Fruit fly (Drosophila melanogaster): ENCODE measurements around the gene CstF64.

Gene CstF64

dm6 chr3R:18658945-18659642, at the start of gene CstF64, which contains the start of gene CG31224:
TSS of gene CstF64 (plus strand) at chr3R:18659618.
TSS of gene CG31224 (minus strand) at chr3R:18659309.
- no peak for TF ChIP-seq EcR (GFP tag; optimal IDR thresholded peaks at IDR 0.05)
- no peak for TF ChIP-seq psq (optimal IDR thresholded peaks at IDR 0.05)
- TF ChIP-seq Dll (optimal IDR thresholded peaks at IDR 0.05): no peak
- no peak for TF ChIP-seq pan (optimal IDR thresholded peaks at IDR 0.05)
- TF ChIP-seq CG8478 (optimal IDR thresholded peaks at IDR 0.05): no peak
- no peak for TF ChIP-seq usp (GFP tag; optimal IDR thresholded peaks at IDR 0.05)

DNA sequence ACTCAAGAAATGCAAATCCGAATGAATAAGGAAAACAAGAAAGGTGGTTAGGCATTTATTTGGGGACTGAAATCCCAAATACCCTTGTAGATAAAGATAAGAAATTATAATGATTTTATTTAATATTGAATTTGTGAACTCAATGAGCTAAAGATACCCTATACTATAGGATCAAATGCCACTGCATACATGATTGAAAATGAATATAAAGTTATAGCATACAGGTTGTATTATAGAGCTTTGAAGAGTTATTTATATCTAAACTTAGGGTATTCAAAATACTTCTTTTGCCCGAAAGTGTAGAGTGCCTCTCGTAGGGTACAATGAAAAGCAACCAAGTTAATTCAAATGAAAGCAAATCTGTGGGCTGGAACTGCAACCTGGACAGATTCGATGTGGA, 43.4 kb upstream of the CstF64 start:
- TF ChIP-seq EcR (GFP tag; optimal IDR thresholded peaks at IDR 0.05): no peak
- TF ChIP-seq pan (optimal IDR thresholded peaks at IDR 0.05): no peak
- no peak for TF ChIP-seq CG8478 (optimal IDR thresholded peaks at IDR 0.05)
- TF ChIP-seq Dll (optimal IDR thresholded peaks at IDR 0.05): no peak
- no peak for TF ChIP-seq usp (GFP tag; optimal IDR thresholded peaks at IDR 0.05)
- no peak for TF ChIP-seq psq (optimal IDR thresholded peaks at IDR 0.05)

dm6 chr3R:18617411-18617810, 42.0 kb upstream of the CstF64 start, which contains the start of gene CG7695:
TSS of gene CG7695 (minus strand) at chr3R:18617511.
- TF ChIP-seq pan (optimal IDR thresholded peaks at IDR 0.05) (no peak), Dll (optimal IDR thresholded peaks at IDR 0.05) (no peak), CG8478 (optimal IDR thresholded peaks at IDR 0.05) (no peak), usp (GFP tag; optimal IDR thresholded peaks at IDR 0.05) (no peak), EcR (GFP tag; optimal IDR thresholded peaks at IDR 0.05) (no peak), psq (optimal IDR thresholded peaks at IDR 0.05) (no peak)

DNA sequence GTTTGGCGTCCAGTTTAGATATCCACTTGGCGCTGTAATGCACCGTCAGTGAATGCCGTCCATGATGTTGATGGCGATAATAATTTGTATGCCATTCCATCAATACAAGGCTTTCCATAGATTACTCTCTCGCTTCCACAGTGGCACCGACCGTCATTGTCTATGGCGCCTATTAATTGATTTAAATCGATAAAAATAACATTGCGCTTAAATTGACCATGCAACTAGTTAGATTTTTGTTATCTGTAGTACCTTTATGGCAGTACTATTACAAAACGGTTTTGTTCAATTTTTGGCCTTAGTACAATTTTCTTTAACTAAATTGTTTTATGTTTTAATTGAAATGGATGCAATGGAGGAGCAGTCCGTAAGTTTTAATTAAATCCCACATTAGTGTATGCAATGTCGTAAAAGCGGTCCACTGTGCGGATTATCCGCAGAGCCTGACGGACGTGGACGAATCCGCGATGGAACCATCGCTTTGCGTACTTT, 39.9 kb upstream of the CstF64 start:
- TF ChIP-seq usp (GFP tag; optimal IDR thresholded peaks at IDR 0.05) (no peak), psq (optimal IDR thresholded peaks at IDR 0.05) (no peak), pan (optimal IDR thresholded peaks at IDR 0.05) (no peak), EcR (GFP tag; optimal IDR thresholded peaks at IDR 0.05) (no peak), CG8478 (optimal IDR thresholded peaks at IDR 0.05) (no peak), Dll (optimal IDR thresholded peaks at IDR 0.05) (no peak)

- TF ChIP-seq EcR (GFP tag; optimal IDR thresholded peaks at IDR 0.05) (no peak), CG8478 (optimal IDR thresholded peaks at IDR 0.05) (no peak), pan (optimal IDR thresholded peaks at IDR 0.05) (no peak), psq (optimal IDR thresholded peaks at IDR 0.05) (no peak), Dll (optimal IDR thresholded peaks at IDR 0.05) (no peak), usp (GFP tag; optimal IDR thresholded peaks at IDR 0.05) (no peak)
These were observed 38.2 kb upstream of the CstF64 start, which contains the start of gene CG14304 for dm6 chr3R:18621230-18621629. TSS of gene CG14304 (minus strand) at chr3R:18621327.

- TF ChIP-seq psq (optimal IDR thresholded peaks at IDR 0.05) (no peak), usp (GFP tag; optimal IDR thresholded peaks at IDR 0.05) (no peak), CG8478 (optimal IDR thresholded peaks at IDR 0.05) (no peak), EcR (GFP tag; optimal IDR thresholded peaks at IDR 0.05) (no peak), pan (optimal IDR thresholded peaks at IDR 0.05) (no peak), Dll (optimal IDR thresholded peaks at IDR 0.05) (no peak)
These were observed 34.9 kb upstream of the CstF64 start for dm6 chr3R:18624541-18624940.

DNA sequence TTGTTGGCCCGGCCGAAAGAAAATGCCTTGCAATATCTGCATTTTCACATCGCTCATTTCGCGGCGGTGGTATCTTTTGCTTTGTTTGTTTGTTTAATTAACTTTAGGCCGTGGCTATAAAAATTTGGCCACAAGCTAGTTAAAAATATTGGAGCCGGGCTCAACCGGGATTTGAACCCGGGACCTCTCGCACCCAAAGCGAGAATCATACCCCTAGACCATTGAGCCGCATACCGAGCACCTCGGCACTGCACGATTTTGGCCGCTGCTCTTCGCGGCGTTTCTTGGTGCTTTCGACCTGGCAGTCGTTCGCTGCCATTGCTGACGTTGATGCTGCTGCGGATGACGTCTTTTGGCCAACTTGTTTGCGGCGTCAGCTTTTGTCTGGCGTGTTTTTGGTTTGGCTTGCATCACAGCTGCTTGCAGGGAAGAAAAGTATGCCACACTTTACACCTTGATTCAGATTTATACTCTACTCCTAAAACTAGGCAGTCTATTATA, 31.1 kb upstream of the CstF64 start:
- TF ChIP-seq CG8478 (optimal IDR thresholded peaks at IDR 0.05) (no peak), psq (optimal IDR thresholded peaks at IDR 0.05) (no peak)

dm6 chr3R:18633099-18633498, 26.3 kb upstream of the CstF64 start:
- TF ChIP-seq EcR (GFP tag; optimal IDR thresholded peaks at IDR 0.05) (no peak), Dll (optimal IDR thresholded peaks at IDR 0.05) (no peak), usp (GFP tag; optimal IDR thresholded peaks at IDR 0.05) (no peak), CG8478 (optimal IDR thresholded peaks at IDR 0.05) (no peak), pan (optimal IDR thresholded peaks at IDR 0.05) (no peak), psq (optimal IDR thresholded peaks at IDR 0.05) (no peak)

DNA sequence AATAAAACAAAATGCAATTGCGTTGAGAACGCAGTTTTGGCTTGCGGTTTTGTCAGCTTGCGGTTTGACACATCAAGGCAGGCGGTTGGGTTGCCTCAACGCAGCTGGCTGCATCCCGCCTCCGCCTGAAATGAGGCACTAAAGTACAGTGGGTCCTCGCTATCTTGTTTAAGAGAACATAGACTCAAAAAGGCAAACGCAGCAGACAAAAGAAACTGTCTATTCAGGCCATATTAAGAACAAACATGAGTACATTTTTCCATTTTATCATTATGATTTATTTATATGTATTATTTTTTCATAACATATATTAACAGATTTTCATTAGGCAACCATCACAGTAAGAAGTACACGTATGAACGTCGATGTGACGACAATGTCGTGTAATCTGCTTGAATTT, 19.8 kb upstream of the CstF64 start:
- TF ChIP-seq usp (GFP tag; optimal IDR thresholded peaks at IDR 0.05): no peak
- TF ChIP-seq psq (optimal IDR thresholded peaks at IDR 0.05): no peak

dm6 chr3R:18641242-18641757, 18.1 kb upstream of the CstF64 start, which contains the start of gene CG14301:
TSS of gene CG14301 (minus strand) at chr3R:18641457.
- TF ChIP-seq Dll (optimal IDR thresholded peaks at IDR 0.05) (no peak), EcR (GFP tag; optimal IDR thresholded peaks at IDR 0.05) (no peak), pan (optimal IDR thresholded peaks at IDR 0.05) (no peak), CG8478 (optimal IDR thresholded peaks at IDR 0.05) (no peak), psq (optimal IDR thresholded peaks at IDR 0.05) (no peak), usp (GFP tag; optimal IDR thresholded peaks at IDR 0.05) (no peak)

- TF ChIP-seq usp (GFP tag; optimal IDR thresholded peaks at IDR 0.05) (no peak), CG8478 (optimal IDR thresholded peaks at IDR 0.05) (no peak)
These were observed 15.8 kb upstream of the CstF64 start for dm6 chr3R:18643646-18644045.

- no peak for TF ChIP-seq CG8478 (optimal IDR thresholded peaks at IDR 0.05)
- TF ChIP-seq Dll (optimal IDR thresholded peaks at IDR 0.05): peak; percentile 61
These were observed 956 bp upstream of the CstF64 start for dm6 chr3R:18658380-18658944.
